Worm (Caenorhabditis elegans) whole organism, early embryonic: ENCODE data around the gene dao-4.

Experiments used
- B0310.2 ChIP-seq: sonication (generic microtip); optimal IDR thresholded peaks from 2 replicates; lab custom pipeline; 2016; ENCODE audit warnings: mild to moderate bottlenecking, missing genetic modification characterization, missing compliant biosample characterization
- hmg-4 ChIP-seq: fragments of 200-800 bp; sonication (Bioruptor generic); optimal IDR thresholded peaks from 2 replicates; lab custom pipeline; 2018; ENCODE audit warnings: mild to moderate bottlenecking, missing genetic modification characterization, missing compliant biosample characterization

DNA sequence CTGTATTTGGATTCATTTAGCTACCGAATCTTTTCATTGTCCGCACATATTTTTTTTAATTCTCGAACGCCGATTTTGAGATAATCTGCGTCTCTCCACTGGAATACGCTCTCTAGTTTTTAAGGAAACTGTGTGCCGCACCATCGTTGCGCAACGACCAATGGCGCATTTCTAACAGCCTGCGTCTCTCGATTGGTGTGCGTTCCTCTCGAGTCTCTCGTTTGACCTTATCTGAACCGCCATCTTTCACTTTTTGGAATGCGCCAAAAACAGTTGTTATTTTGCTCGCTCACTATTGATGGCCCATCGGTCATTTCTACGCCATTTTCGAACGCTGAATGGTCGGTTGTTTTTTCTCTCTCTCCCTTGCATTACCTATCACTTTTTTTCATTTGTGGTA, 8.2 kb downstream of the dao-4 start:
- TF ChIP-seq B0310.2 (tag; lab: Kevin White, UChicago) (no peak), hmg-4 (no peak)
